Fruit fly (Drosophila melanogaster) whole organism, pupa: Measurements from ENCODE around the gene CG34348.

Source experiments
- CG10348 ChIP-seq: fragments of 200-800 bp; sonication (Bioruptor generic); IDR thresholded peaks from 2 replicates; pipeline ENCODE4 v1.3.6; 2022; ENCODE audit warnings: missing biosample characterization, missing genetic modification characterization
- CG12605 ChIP-seq: fragments of 200-800 bp; sonication (Bioruptor generic); IDR thresholded peaks from 2 replicates; pipeline ENCODE4 v1.3.6; 2022; ENCODE audit warnings: missing biosample characterization, missing genetic modification characterization
- CG13204 ChIP-seq: fragments of 200-800 bp; sonication (Bioruptor generic); optimal IDR thresholded peaks from 2 replicates; lab custom pipeline; 2018; ENCODE audit warnings: missing biosample characterization, mild to moderate bottlenecking, missing genetic modification characterization, moderate library complexity
- CG14655 ChIP-seq: fragments of 200-800 bp; sonication (Bioruptor generic); optimal IDR thresholded peaks from 3 replicates; lab custom pipeline; 2017; ENCODE audit warnings: mild to moderate bottlenecking, missing biosample characterization, missing genetic modification reagents, missing genetic modification characterization
- CG4496 ChIP-seq: fragments of 200-800 bp; sonication (Bioruptor generic); IDR thresholded peaks from 3 replicates; pipeline ENCODE4 v1.3.6; 2022; ENCODE audit warnings: missing biosample characterization, missing genetic modification characterization
- CG8301 ChIP-seq: fragments of 200-800 bp; sonication (Bioruptor generic); optimal IDR thresholded peaks from 2 replicates; lab custom pipeline; 2018; ENCODE audit warnings: missing biosample characterization, mild to moderate bottlenecking, missing genetic modification characterization
- CG9948 ChIP-seq: fragments of 200-800 bp; sonication (Bioruptor generic); optimal IDR thresholded peaks from 2 replicates; lab custom pipeline; 2018; ENCODE audit warnings: missing biosample characterization, mild to moderate bottlenecking, missing genetic modification characterization, moderate library complexity
- Ets98B ChIP-seq: fragments of 200-800 bp; sonication (Bioruptor generic); IDR thresholded peaks from 2 replicates; pipeline ENCODE4 v1.3.6; 2022; ENCODE audit warnings: missing biosample characterization, missing genetic modification characterization
- rn ChIP-seq: fragments of 200-800 bp; sonication (Bioruptor generic); IDR thresholded peaks from 2 replicates; pipeline ENCODE4 v1.3.6; 2022; ENCODE audit warnings: missing biosample characterization, missing genetic modification characterization

DNA sequence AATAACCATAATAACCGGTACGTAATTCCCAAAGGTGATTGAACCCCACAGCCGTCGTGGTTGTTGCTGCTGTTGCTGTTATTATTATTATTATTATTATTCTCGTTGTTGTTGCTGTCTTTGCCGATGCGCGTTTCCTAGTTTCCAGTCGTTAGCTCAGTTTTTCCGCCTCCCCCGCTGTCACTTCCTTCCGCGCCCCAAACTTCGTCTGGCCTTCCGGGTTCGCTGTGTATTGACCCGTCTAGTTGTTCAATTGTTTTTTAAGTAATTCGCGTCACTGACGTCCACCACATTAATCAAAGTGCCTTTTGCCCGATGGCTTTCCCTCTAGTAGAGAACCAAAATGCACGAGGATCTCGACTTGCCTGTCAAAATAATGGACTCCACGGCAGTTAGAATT is 31.9 kb downstream of the CG34348 start:
- no peak for TF ChIP-seq Ets98B (GFP tag; lab: Robert Waterston, UW)
- TF ChIP-seq CG4496 (GFP tag; lab: Robert Waterston, UW): no peak
- no peak for TF ChIP-seq CG13204 (GFP tag; lab: Kevin White, UChicago)
- no peak for TF ChIP-seq rn
- no peak for TF ChIP-seq CG9948 (tag; lab: Kevin White, UChicago)
- TF ChIP-seq CG8301 (tag; lab: Kevin White, UChicago): no peak
- TF ChIP-seq CG14655 (GFP tag; lab: Kevin White, UChicago): no peak
- TF ChIP-seq CG12605: no peak
- TF ChIP-seq CG10348 (GFP tag; lab: Robert Waterston, UW): no peak
